Fruit fly (Drosophila melanogaster): ENCODE measurements around the gene CG43055.

Gene CG43055

dm6 chr2L:4393842-4394421, 17.0 kb upstream of the CG43055 start, which contains the start of gene CG3652:
Gene CG3652, minus strand, starts transcription at chr2L:4393876.
- TF ChIP-seq Myc (optimal IDR thresholded peaks at IDR 0.05) (peak; percentile 71), CG9705 (GFP tag; optimal IDR thresholded peaks at IDR 0.05) (peak; percentile 4), Abd-B (GFP tag; optimal IDR thresholded peaks at IDR 0.05) (no peak), sv (GFP tag; optimal IDR thresholded peaks at IDR 0.05) (peak; percentile 20), OdsH (GFP tag; optimal IDR thresholded peaks at IDR 0.05) (peak; percentile 30), HLH106 (tag; optimal IDR thresholded peaks at IDR 0.05) (peak; percentile 52), usp (GFP tag; optimal IDR thresholded peaks at IDR 0.05) (no peak), psq (GFP tag; optimal IDR thresholded peaks at IDR 0.05) (peak; percentile 29)

- TF ChIP-seq h (GFP tag; optimal IDR thresholded peaks at IDR 0.05) (no peak), fru (GFP tag; optimal IDR thresholded peaks at IDR 0.05) (no peak), lola (GFP tag; optimal IDR thresholded peaks at IDR 0.05) (no peak), OdsH (GFP tag; optimal IDR thresholded peaks at IDR 0.05) (no peak), Hnf4 (GFP tag; optimal IDR thresholded peaks at IDR 0.05) (no peak), CrebA (GFP tag; optimal IDR thresholded peaks at IDR 0.05; ENCODE audit: borderline replicate concordance) (no peak), GATAd (GFP tag; optimal IDR thresholded peaks at IDR 0.05) (no peak), Mio (GFP tag; optimal IDR thresholded peaks at IDR 0.05) (no peak), tai (GFP tag; optimal IDR thresholded peaks at IDR 0.05) (no peak), ey (GFP tag; optimal IDR thresholded peaks at IDR 0.05) (no peak)
Measured at dm6 chr2L:4400653-4401052, 10.3 kb upstream of the CG43055 start, which contains the start of gene CG33003. Gene CG33003, plus strand, starts transcription at chr2L:4400953.

DNA sequence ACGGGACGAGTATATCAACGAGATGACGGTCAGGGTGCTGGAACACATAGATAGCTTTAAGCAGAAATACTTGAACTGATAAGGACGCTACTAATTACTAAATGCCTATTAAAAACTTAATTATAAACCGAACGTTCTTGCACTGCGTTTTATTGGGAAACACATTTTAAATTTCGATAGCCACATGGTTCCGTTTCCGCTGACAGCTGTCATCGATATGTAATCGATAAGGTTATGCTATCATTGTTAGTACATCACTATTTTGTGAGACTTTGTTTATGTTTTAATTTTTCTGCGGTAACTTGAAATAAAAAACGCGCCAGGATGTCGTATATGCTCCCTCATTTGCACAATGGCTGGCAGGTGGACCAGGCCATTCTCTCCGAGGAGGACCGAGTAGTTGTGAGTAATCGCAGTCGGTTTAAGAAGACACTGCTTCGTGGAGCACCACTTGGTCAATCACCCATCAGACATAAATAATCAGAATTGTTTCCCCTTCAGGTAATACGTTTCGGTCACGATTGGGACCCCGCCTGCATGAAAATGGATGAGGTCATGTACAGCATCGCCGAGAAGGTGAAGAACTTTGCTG, 7.8 kb upstream of the CG43055 start, which contains the start of gene Dim1:
Dim1 (plus strand) TSS at position 239 of the 592 bp plus-strand sequence.
- TF ChIP-seq Rel (GFP tag; optimal IDR thresholded peaks at IDR 0.05): no peak
- peak; percentile 84 for TF ChIP-seq Rel (tag; optimal IDR thresholded peaks at IDR 0.05)
- TF ChIP-seq Hr83 (GFP tag; optimal IDR thresholded peaks at IDR 0.05; ENCODE audit: poor library complexity, severe bottlenecking): peak; percentile 35
- TF ChIP-seq lola (GFP tag; optimal IDR thresholded peaks at IDR 0.05): no peak
- peak; percentile 35 for TF ChIP-seq CG9705 (GFP tag; optimal IDR thresholded peaks at IDR 0.05)

DNA sequence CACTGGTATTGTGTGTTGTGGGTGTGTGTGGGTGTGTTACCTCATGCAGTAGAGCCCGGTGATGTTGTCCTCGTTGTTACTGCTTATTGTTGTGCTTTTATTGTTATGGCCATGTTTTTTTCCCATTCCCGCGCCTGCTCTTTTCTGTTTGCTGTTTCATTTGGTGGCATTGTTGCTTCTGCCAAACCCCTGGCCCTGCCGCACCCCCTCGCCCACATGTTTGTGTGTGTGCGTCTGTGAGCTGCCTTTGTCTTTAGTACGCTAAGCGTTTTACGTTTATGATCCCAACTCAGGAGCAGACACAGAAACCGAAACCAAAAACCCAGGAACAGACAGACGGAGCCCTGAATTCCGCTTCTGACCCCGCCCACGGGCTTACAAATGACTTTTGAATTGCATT, 3.1 kb downstream of the CG43055 start:
- no peak for TF ChIP-seq pan (optimal IDR thresholded peaks at IDR 0.05)
- no peak for TF ChIP-seq jim (GFP tag; optimal IDR thresholded peaks at IDR 0.05)
- no peak for TF ChIP-seq dsf (GFP tag; optimal IDR thresholded peaks at IDR 0.05; ENCODE audit: borderline replicate concordance)
- no peak for TF ChIP-seq Mio (GFP tag; optimal IDR thresholded peaks at IDR 0.05)
- no peak for TF ChIP-seq Rel (GFP tag; optimal IDR thresholded peaks at IDR 0.05)
- TF ChIP-seq Rel (tag; optimal IDR thresholded peaks at IDR 0.05): no peak
- TF ChIP-seq lola (GFP tag; optimal IDR thresholded peaks at IDR 0.05): no peak
- TF ChIP-seq Jra (GFP tag; optimal IDR thresholded peaks at IDR 0.05): no peak
- TF ChIP-seq OdsH (GFP tag; optimal IDR thresholded peaks at IDR 0.05): no peak
- TF ChIP-seq Hnf4 (GFP tag; optimal IDR thresholded peaks at IDR 0.05): no peak
- TF ChIP-seq CG32264 (GFP tag; optimal IDR thresholded peaks at IDR 0.05): no peak
- no peak for TF ChIP-seq Hr78 (GFP tag; optimal IDR thresholded peaks at IDR 0.05)
- no peak for TF ChIP-seq Hr83 (GFP tag; optimal IDR thresholded peaks at IDR 0.05; ENCODE audit: poor library complexity, severe bottlenecking)
- TF ChIP-seq Myc (optimal IDR thresholded peaks at IDR 0.05): no peak
- TF ChIP-seq Vsx2 (GFP tag; optimal IDR thresholded peaks at IDR 0.05; ENCODE audit: partially characterized antibody): no peak
- no peak for TF ChIP-seq woc (GFP tag; optimal IDR thresholded peaks at IDR 0.05)
- TF ChIP-seq GATAd (GFP tag; optimal IDR thresholded peaks at IDR 0.05): no peak

- TF ChIP-seq HLH106 (tag; optimal IDR thresholded peaks at IDR 0.05) (no peak), ey (GFP tag; optimal IDR thresholded peaks at IDR 0.05) (peak; percentile 13), Dfd (GFP tag; optimal IDR thresholded peaks at IDR 0.05) (no peak), jim (GFP tag; optimal IDR thresholded peaks at IDR 0.05) (no peak), br (GFP tag; optimal IDR thresholded peaks at IDR 0.05) (no peak), dmrt93B (GFP tag; optimal IDR thresholded peaks at IDR 0.05) (no peak), psq (GFP tag; optimal IDR thresholded peaks at IDR 0.05) (no peak), OdsH (GFP tag; optimal IDR thresholded peaks at IDR 0.05) (no peak), Sp1 (GFP tag; optimal IDR thresholded peaks at IDR 0.05) (no peak), tai (GFP tag; optimal IDR thresholded peaks at IDR 0.05) (no peak), Jra (GFP tag; optimal IDR thresholded peaks at IDR 0.05) (no peak), Rel (GFP tag; optimal IDR thresholded peaks at IDR 0.05) (no peak), Rel (tag; optimal IDR thresholded peaks at IDR 0.05) (no peak), CG9705 (GFP tag; optimal IDR thresholded peaks at IDR 0.05) (no peak), Abd-B (GFP tag; optimal IDR thresholded peaks at IDR 0.05) (no peak), sage (GFP tag; optimal IDR thresholded peaks at IDR 0.05) (no peak), pan (optimal IDR thresholded peaks at IDR 0.05) (no peak), CG32264 (GFP tag; optimal IDR thresholded peaks at IDR 0.05) (no peak), Mio (GFP tag; optimal IDR thresholded peaks at IDR 0.05) (no peak), foxo (GFP tag; optimal IDR thresholded peaks at IDR 0.05) (peak in 1 of 2 experiments; percentile 1), Hr78 (GFP tag; optimal IDR thresholded peaks at IDR 0.05) (no peak), dl (GFP tag; optimal IDR thresholded peaks at IDR 0.05; ENCODE audit: insufficient read depth in 1 of 2, partially characterized antibody in 2 of 2) (no peak), Hnf4 (GFP tag; optimal IDR thresholded peaks at IDR 0.05) (no peak), fru (GFP tag; optimal IDR thresholded peaks at IDR 0.05) (peak; percentile 1)
Measured at dm6 chr2L:4416089-4416488, 5.1 kb downstream of the CG43055 start.
